Worm (Caenorhabditis elegans): Measurements from ENCODE around the gene Y11D7A.7.

ce11 chrIV:9296285-9296684 lies 47.0 kb downstream of the Y11D7A.7 start, which contains the start of gene F49C12.1:
- TF ChIP-seq unc-62 (GFP tag; optimal IDR thresholded peaks at IDR 0.05) (no peak), unc-39 (tag; optimal IDR thresholded peaks at IDR 0.05) (no peak), ceh-16 (tag; optimal IDR thresholded peaks at IDR 0.05) (no peak), ama-1 (optimal IDR thresholded peaks at IDR 0.05) (no peak)

All from whole organism, L3 larva.